Worm (Caenorhabditis elegans) whole organism, L2 larva: Measurements from ENCODE around the gene lec-9.

Source experiments
- R02D3.7 ChIP-seq: fragments of 150-350 bp; optimal IDR thresholded peaks from 2 replicates; lab custom pipeline; 2014; ENCODE audit warnings: missing biosample characterization, missing genetic modification characterization
- ceh-82 ChIP-seq: fragments of 150-350 bp; optimal IDR thresholded peaks from 2 replicates; lab custom pipeline; 2014; ENCODE audit warnings: missing biosample characterization, missing genetic modification characterization
- fos-1 ChIP-seq: fragments of 150-350 bp; optimal IDR thresholded peaks from 2 replicates; lab custom pipeline; 2014; ENCODE audit warnings: missing biosample characterization, missing genetic modification characterization
- lin-13 ChIP-seq: fragments of 150-350 bp; optimal IDR thresholded peaks from 2 replicates; lab custom pipeline; 2014; ENCODE audit warnings: missing biosample characterization, missing genetic modification reagents, missing genetic modification characterization
- lsy-2 ChIP-seq, 2 experiments: fragments of 150-350 bp in 1 of 2; sonication (generic microtip) in 1 of 2; optimal IDR thresholded peaks; 2 replicates each; lab custom pipeline; 2014 to 2017; ENCODE audit warnings: missing biosample characterization in 2 of 2, missing genetic modification characterization in 2 of 2
- nhr-10 ChIP-seq: sonication (generic microtip); optimal IDR thresholded peaks from 2 replicates; lab custom pipeline; 2017; ENCODE audit warnings: missing biosample characterization, missing genetic modification characterization
- nhr-237 ChIP-seq: fragments of 150-350 bp; optimal IDR thresholded peaks from 2 replicates; lab custom pipeline; 2014; ENCODE audit warnings: missing biosample characterization, missing genetic modification characterization
- nhr-25 ChIP-seq: fragments of 150-350 bp; sonication (generic microtip); optimal IDR thresholded peaks from 3 replicates; lab custom pipeline; 2014; ENCODE audit warnings: missing biosample characterization, missing genetic modification characterization
- peb-1 ChIP-seq: fragments of 150-350 bp; optimal IDR thresholded peaks from 2 replicates; lab custom pipeline; 2014; ENCODE audit warnings: missing biosample characterization, missing genetic modification characterization
- sem-4 ChIP-seq: fragments of 150-350 bp; optimal IDR thresholded peaks from 2 replicates; lab custom pipeline; 2014; ENCODE audit warnings: missing biosample characterization, missing genetic modification reagents, missing genetic modification characterization

- TF ChIP-seq ceh-82 (tag; lab: Kevin White, UChicago) = no peak
- TF ChIP-seq lsy-2 (tag; optimal IDR thresholded peaks at IDR 0.05; lab: Kevin White, UChicago) = no peak
- no peak for TF ChIP-seq fos-1 (tag; lab: Kevin White, UChicago)
- no peak for TF ChIP-seq R02D3.7 (tag; lab: Kevin White, UChicago)
- no peak for TF ChIP-seq nhr-25 (tag; lab: Kevin White, UChicago)
- no peak for TF ChIP-seq nhr-237 (tag; lab: Kevin White, UChicago)
- TF ChIP-seq sem-4 (tag; lab: Kevin White, UChicago) = no peak
- TF ChIP-seq lin-13 (GFP tag; lab: Kevin White, UChicago) = no peak
- no peak for TF ChIP-seq nhr-10 (tag; lab: Kevin White, UChicago)
- no peak for TF ChIP-seq peb-1 (tag; lab: Kevin White, UChicago)
These were observed 12.7 kb downstream of the lec-9 start for ce11 chrX:17613024-17613423.
